Fruit fly (Drosophila melanogaster): Measurements from ENCODE around the gene CG15399.

The CG15399 gene

dm6 chr2L:2759654-2760053 is 11.9 kb downstream of the CG15399 start, which contains the start of the genes HemK2, Snapin and Tnpo-SR (continued):
- TF ChIP-seq HHEX (GFP tag; optimal IDR thresholded peaks at IDR 0.05) (peak; percentile 88), Jarid2 (GFP tag; optimal IDR thresholded peaks at IDR 0.05) (no peak), NK7.1 (GFP tag; optimal IDR thresholded peaks at IDR 0.05) (peak; percentile 57), rib (GFP tag; IDR thresholded peaks at IDR 0.05) (peak; percentile 88), tx (GFP tag; optimal IDR thresholded peaks at IDR 0.05) (peak; percentile 80), CG4707 (GFP tag; optimal IDR thresholded peaks at IDR 0.05) (peak; percentile 23), jumu (GFP tag; optimal IDR thresholded peaks at IDR 0.05) (peak; percentile 85), hkb (optimal IDR thresholded peaks at IDR 0.05) (no peak), hkb (GFP tag; IDR thresholded peaks at IDR 0.05) (peak; percentile 93), CG1602 (GFP tag; optimal IDR thresholded peaks at IDR 0.05) (peak; percentile 92), chinmo (GFP tag; IDR thresholded peaks at IDR 0.05; ENCODE audit: partially characterized antibody) (peak; percentile 90; the same call in 3 of the 4 replicates), maf-S (GFP tag; optimal IDR thresholded peaks at IDR 0.05) (peak; percentile 84), CG11504 (tag; optimal IDR thresholded peaks at IDR 0.05) (peak; percentile 91), Ptx1 (GFP tag; IDR thresholded peaks at IDR 0.05) (peak; percentile 96), Deaf1 (tag; optimal IDR thresholded peaks at IDR 0.05) (peak; percentile 70), CG13287 (GFP tag; IDR thresholded peaks at IDR 0.05; ENCODE audit: partially characterized antibody) (peak; percentile 99), lbe (GFP tag; optimal IDR thresholded peaks at IDR 0.05) (peak; percentile 93)

- TF ChIP-seq NFAT (GFP tag; IDR thresholded peaks at IDR 0.05) (no peak; the same call in 1 of the 2 replicates), pb (GFP tag; optimal IDR thresholded peaks at IDR 0.05) (no peak), btn (GFP tag; optimal IDR thresholded peaks at IDR 0.05) (no peak), CG34224 (GFP tag; IDR thresholded peaks at IDR 0.05; ENCODE audit: partially characterized antibody) (no peak), E2f2 (GFP tag; IDR thresholded peaks at IDR 0.05) (peak; percentile 75), nerfin-1 (tag; optimal IDR thresholded peaks at IDR 0.05) (peak; percentile 8), disco-r (GFP tag; optimal IDR thresholded peaks at IDR 0.05) (no peak), CG3407 (GFP tag; optimal IDR thresholded peaks at IDR 0.05) (no peak), insv (GFP tag; optimal IDR thresholded peaks at IDR 0.05) (no peak), tgo (GFP tag; IDR thresholded peaks at IDR 0.05) (no peak), CG13894 (tag; optimal IDR thresholded peaks at IDR 0.05) (peak; percentile 70), CG2875 (GFP tag; optimal IDR thresholded peaks at IDR 0.05) (no peak), CG11560 (tag; IDR thresholded peaks at IDR 0.05) (no peak), CG9215 (GFP tag; IDR thresholded peaks at IDR 0.05) (no peak), CG9609 (GFP tag; optimal IDR thresholded peaks at IDR 0.05) (no peak), CG31441 (GFP tag; IDR thresholded peaks at IDR 0.05) (no peak), shn (GFP tag; optimal IDR thresholded peaks at IDR 0.05) (no peak), ci (GFP tag; IDR thresholded peaks at IDR 0.05) (peak; percentile 21; the same call in 1 of the 3 replicates), Ets65A (GFP tag) (peak; percentile 86), CG4424 (GFP tag; optimal IDR thresholded peaks at IDR 0.05) (no peak), Mad (GFP tag; optimal IDR thresholded peaks at IDR 0.05) (no peak), Drgx (GFP tag; IDR thresholded peaks at IDR 0.05) (no peak), CG10366 (GFP tag; IDR thresholded peaks at IDR 0.05) (no peak), CG2678 (tag; optimal IDR thresholded peaks at IDR 0.05) (no peak), CG4360 (GFP tag; IDR thresholded peaks at IDR 0.05) (no peak), CG2120 (GFP tag; optimal IDR thresholded peaks at IDR 0.05) (no peak), zf30C (GFP tag; optimal IDR thresholded peaks at IDR 0.05) (no peak), sc (optimal IDR thresholded peaks at IDR 0.05) (no peak), sc (GFP tag; optimal IDR thresholded peaks at IDR 0.05) (no peak), Dbx (GFP tag; IDR thresholded peaks at IDR 0.05) (peak; percentile 50; the same call in 2 of the 3 replicates), chinmo (GFP tag; IDR thresholded peaks at IDR 0.05; ENCODE audit: partially characterized antibody) (0 out of 4 replicates have a peak, but pooled peaks have one; percentile 9), CG2199 (GFP tag; IDR thresholded peaks at IDR 0.05) (0 out of 3 replicates have a peak, but pooled peaks have one; percentile 9), sens (GFP tag) (peak; percentile 40), Dp (GFP tag; optimal IDR thresholded peaks at IDR 0.05) (peak; percentile 57), Fer2 (tag; optimal IDR thresholded peaks at IDR 0.05) (no peak)
Measured at dm6 chr2L:2757930-2758556, 13.5 kb downstream of the CG15399 start.

Measured in whole organism, embryonic.